Worm (Caenorhabditis elegans) whole organism, L3 larva: ENCODE results near the gene rpl-10.

ENCODE experiments used
- R02D3.7 ChIP-seq: fragments of 150-350 bp; optimal IDR thresholded peaks from 2 replicates; lab custom pipeline; 2014; ENCODE audit warnings: missing biosample characterization, missing genetic modification characterization
- ZK546.5 ChIP-seq: sonication (generic microtip); optimal IDR thresholded peaks from 2 replicates; lab custom pipeline; 2017; ENCODE audit warnings: missing biosample characterization, missing genetic modification characterization
- aly-2 ChIP-seq: fragments of 150-350 bp; optimal IDR thresholded peaks from 2 replicates; lab custom pipeline; 2014; ENCODE audit warnings: missing biosample characterization, missing genetic modification characterization
- ama-1 ChIP-seq: fragments of 150-350 bp; optimal IDR thresholded peaks from 2 replicates; lab custom pipeline; 2018
- ceh-16 ChIP-seq: sonication (generic microtip); optimal IDR thresholded peaks from 2 replicates; lab custom pipeline; 2017; ENCODE audit warnings: missing biosample characterization, missing genetic modification characterization
- ceh-28 ChIP-seq: fragments of 150-350 bp; optimal IDR thresholded peaks from 2 replicates; lab custom pipeline; 2014; ENCODE audit warnings: missing biosample characterization, missing genetic modification reagents, missing genetic modification characterization
- ceh-82 ChIP-seq: fragments of 150-350 bp; optimal IDR thresholded peaks from 2 replicates; lab custom pipeline; 2014; ENCODE audit warnings: missing biosample characterization, missing genetic modification characterization
- egl-27 ChIP-seq: sonication (generic microtip); optimal IDR thresholded peaks from 4 replicates; lab custom pipeline; 2017; ENCODE audit warnings: missing biosample characterization, missing genetic modification reagents, missing genetic modification characterization
- egl-5 ChIP-seq: fragments of 150-350 bp; optimal IDR thresholded peaks from 2 replicates; lab custom pipeline; 2017; ENCODE audit warnings: missing biosample characterization, missing genetic modification reagents, missing genetic modification characterization, inconsistent platforms
- elt-1 ChIP-seq: fragments of 150-350 bp; optimal IDR thresholded peaks from 2 replicates; lab custom pipeline; 2014; ENCODE audit warnings: missing biosample characterization, missing genetic modification characterization
- elt-2 ChIP-seq: sonication (generic microtip); optimal IDR thresholded peaks from 2 replicates; lab custom pipeline; 2016; ENCODE audit warnings: missing genetic modification reagents, mild to moderate bottlenecking, missing genetic modification characterization, missing compliant biosample characterization
- elt-3 ChIP-seq, 3 experiments: fragments of 150-350 bp in 1 of 3; sonication (generic microtip) in 2 of 3; optimal IDR thresholded peaks; 2 replicates in 2 of 3; 4 replicates in 1 of 3; lab custom pipeline; 2014 to 2017; ENCODE audit warnings: missing biosample characterization in 3 of 3, missing genetic modification characterization in 3 of 3
- eor-1 ChIP-seq, 2 experiments: fragments of 150-350 bp; optimal IDR thresholded peaks; 2 replicates each; lab custom pipeline; 2014 to 2018; ENCODE audit warnings: missing biosample characterization in 2 of 2, missing genetic modification characterization in 2 of 2
- fkh-10 ChIP-seq: sonication (generic microtip); optimal IDR thresholded peaks from 2 replicates; lab custom pipeline; 2017; ENCODE audit warnings: missing biosample characterization, missing genetic modification reagents, missing genetic modification characterization
- fos-1 ChIP-seq: fragments of 150-350 bp; optimal IDR thresholded peaks from 2 replicates; lab custom pipeline; 2014; ENCODE audit warnings: missing biosample characterization, missing genetic modification characterization
- hmg-11 ChIP-seq: sonication (generic microtip); optimal IDR thresholded peaks from 2 replicates; lab custom pipeline; 2016; ENCODE audit warnings: missing genetic modification characterization, missing compliant biosample characterization
- jun-1 ChIP-seq: fragments of 150-350 bp; optimal IDR thresholded peaks from 2 replicates; lab custom pipeline; 2014; ENCODE audit warnings: missing biosample characterization, missing genetic modification reagents, missing genetic modification characterization
- lin-15B ChIP-seq: fragments of 150-350 bp; optimal IDR thresholded peaks from 2 replicates; lab custom pipeline; 2014; ENCODE audit warnings: missing biosample characterization, missing genetic modification characterization
- lin-39 ChIP-seq: fragments of 150-350 bp; optimal IDR thresholded peaks from 2 replicates; lab custom pipeline; 2018; ENCODE audit warnings: missing biosample characterization, missing genetic modification reagents, missing genetic modification characterization
- lsy-12 ChIP-seq: sonication (generic microtip); optimal IDR thresholded peaks from 2 replicates; lab custom pipeline; 2016; ENCODE audit warnings: mild to moderate bottlenecking, missing genetic modification characterization, missing compliant biosample characterization
- mdl-1 ChIP-seq: fragments of 150-350 bp; optimal IDR thresholded peaks from 2 replicates; lab custom pipeline; 2014; ENCODE audit warnings: missing biosample characterization, missing genetic modification characterization
- mml-1 ChIP-seq: fragments of 150-350 bp; sonication (generic microtip); optimal IDR thresholded peaks from 3 replicates; lab custom pipeline; 2014; ENCODE audit warnings: missing biosample characterization, missing genetic modification characterization
- nfya-1 ChIP-seq: sonication (generic microtip); optimal IDR thresholded peaks from 2 replicates; lab custom pipeline; 2017; ENCODE audit warnings: missing genetic modification characterization, mild to moderate bottlenecking, missing compliant biosample characterization, antibody characterized with exemption, moderate library complexity; ENCODE audit not compliant: insufficient read depth
- nhr-12 ChIP-seq: fragments of 150-350 bp; optimal IDR thresholded peaks from 2 replicates; lab custom pipeline; 2014; ENCODE audit warnings: missing biosample characterization, missing genetic modification characterization
- nhr-237 ChIP-seq: fragments of 150-350 bp; optimal IDR thresholded peaks from 2 replicates; lab custom pipeline; 2014; ENCODE audit warnings: missing biosample characterization, missing genetic modification characterization
- nhr-25 ChIP-seq: sonication (generic microtip); optimal IDR thresholded peaks from 2 replicates; lab custom pipeline; 2017; ENCODE audit warnings: missing biosample characterization, missing genetic modification characterization
- nhr-28 ChIP-seq: fragments of 150-350 bp; optimal IDR thresholded peaks from 2 replicates; lab custom pipeline; 2014; ENCODE audit warnings: missing biosample characterization, missing genetic modification characterization
- nhr-43 ChIP-seq: sonication (generic microtip); optimal IDR thresholded peaks from 2 replicates; lab custom pipeline; 2016; ENCODE audit warnings: mild to moderate bottlenecking, missing genetic modification characterization, missing compliant biosample characterization; ENCODE audit not compliant: poor library complexity, severe bottlenecking
- nhr-67 ChIP-seq: fragments of 150-350 bp; optimal IDR thresholded peaks from 2 replicates; lab custom pipeline; 2014; ENCODE audit warnings: missing biosample characterization, missing genetic modification characterization
- nhr-76 ChIP-seq: fragments of 150-350 bp; sonication (generic microtip); optimal IDR thresholded peaks from 5 replicates; lab custom pipeline; 2014; ENCODE audit warnings: missing biosample characterization, missing genetic modification characterization
- nhr-77 ChIP-seq: fragments of 150-350 bp; optimal IDR thresholded peaks from 2 replicates; lab custom pipeline; 2014; ENCODE audit warnings: missing biosample characterization, missing genetic modification characterization
- sea-2 ChIP-seq: fragments of 150-350 bp; sonication (generic microtip); optimal IDR thresholded peaks from 4 replicates; lab custom pipeline; 2014; ENCODE audit warnings: missing biosample characterization, missing genetic modification reagents, missing genetic modification characterization
- skn-1 ChIP-seq: fragments of 150-350 bp; optimal IDR thresholded peaks from 2 replicates; lab custom pipeline; 2014; ENCODE audit warnings: missing biosample characterization, missing genetic modification characterization
- snpc-4 ChIP-seq: fragments of 150-350 bp; optimal IDR thresholded peaks from 2 replicates; lab custom pipeline; 2014; ENCODE audit warnings: missing biosample characterization, missing genetic modification characterization
- tbx-2 ChIP-seq: sonication (generic microtip); optimal IDR thresholded peaks from 2 replicates; lab custom pipeline; 2016; ENCODE audit warnings: mild to moderate bottlenecking, missing genetic modification characterization, missing compliant biosample characterization
- unc-39 ChIP-seq: sonication (generic microtip); optimal IDR thresholded peaks from 4 replicates; lab custom pipeline; 2017; ENCODE audit warnings: missing biosample characterization, missing genetic modification characterization
- unc-62 ChIP-seq: fragments of 150-350 bp; sonication (generic microtip); optimal IDR thresholded peaks from 4 replicates; lab custom pipeline; 2014; ENCODE audit warnings: missing biosample characterization, missing genetic modification reagents, missing genetic modification characterization
- zag-1 ChIP-seq: fragments of 150-350 bp; optimal IDR thresholded peaks from 2 replicates; lab custom pipeline; 2014; ENCODE audit warnings: missing biosample characterization, missing genetic modification characterization
- ztf-4 ChIP-seq: fragments of 150-350 bp; optimal IDR thresholded peaks from 2 replicates; lab custom pipeline; 2014; ENCODE audit warnings: missing biosample characterization, missing genetic modification characterization

rpl-10 gene

DNA sequence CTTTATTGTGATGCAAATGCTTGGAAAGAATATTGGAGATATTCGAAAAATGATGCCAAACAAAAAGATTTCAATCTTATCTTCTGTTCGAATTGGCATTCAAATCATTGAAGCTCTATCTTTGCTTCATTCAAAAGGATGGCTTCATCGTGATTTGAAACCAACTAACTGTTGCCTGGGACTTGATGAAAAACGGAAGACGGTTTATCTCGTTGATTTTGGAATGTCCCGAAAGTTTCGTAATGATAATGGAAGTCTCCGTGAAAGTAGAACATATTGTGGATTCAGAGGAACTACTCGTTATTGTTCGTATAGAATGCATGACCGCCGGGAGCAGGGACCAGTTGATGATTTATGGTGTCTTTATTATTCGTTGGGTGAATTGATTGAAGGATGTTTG lies 30.5 kb downstream of the rpl-10 start:
- TF ChIP-seq fkh-10: no peak
- TF ChIP-seq mdl-1 (tag; lab: Kevin White, UChicago): no peak
- no peak for TF ChIP-seq nfya-1 (tag; lab: Kevin White, UChicago)
- no peak for TF ChIP-seq unc-39 (tag; lab: Kevin White, UChicago)
- TF ChIP-seq tbx-2 (tag; lab: Kevin White, UChicago): no peak
- no peak for TF ChIP-seq hmg-11 (tag; lab: Kevin White, UChicago)
- no peak for TF ChIP-seq nhr-77 (tag; lab: Kevin White, UChicago)
- no peak for TF ChIP-seq eor-1 (tag; optimal IDR thresholded peaks at IDR 0.05; lab: Kevin White, UChicago)
- no peak for TF ChIP-seq egl-5
- TF ChIP-seq nhr-28 (tag; lab: Kevin White, UChicago): no peak
- TF ChIP-seq sea-2 (GFP tag; lab: Kevin White, UChicago): no peak
- TF ChIP-seq, all 47 proteins: peak for 0

DNA sequence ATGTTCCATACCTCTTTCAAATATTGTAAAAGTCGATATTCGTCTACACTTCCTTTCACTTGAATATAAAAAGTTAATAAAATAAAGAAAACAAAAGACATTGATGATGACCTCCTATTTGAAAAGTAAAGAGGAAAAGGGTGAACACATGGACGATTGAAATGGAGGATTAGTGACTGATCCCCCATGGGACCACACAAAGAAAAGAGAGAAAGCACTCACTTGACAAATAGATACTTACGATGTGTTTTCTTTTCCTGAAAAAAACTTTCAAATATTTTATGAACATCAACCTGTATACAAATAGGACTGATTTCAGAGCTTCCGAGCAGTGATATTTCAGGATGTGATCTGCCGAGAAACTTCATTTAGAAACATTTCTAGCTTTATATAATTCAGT lies 33.4 kb downstream of the rpl-10 start, which contains the start of gene acr-14:
Gene acr-14 (minus strand): TSS at position 101 of the 400 bp plus-strand sequence.
- no peak for TF ChIP-seq aly-2
- TF ChIP-seq nhr-28 (tag; lab: Kevin White, UChicago): no peak
- TF ChIP-seq fos-1 (tag; lab: Kevin White, UChicago): no peak
- TF ChIP-seq nhr-25 (tag; lab: Kevin White, UChicago): no peak
- no peak for TF ChIP-seq mdl-1 (tag; lab: Kevin White, UChicago)
- TF ChIP-seq nhr-77 (tag; lab: Kevin White, UChicago): no peak
- no peak for TF ChIP-seq snpc-4 (tag; lab: Kevin White, UChicago)
- no peak for TF ChIP-seq eor-1 (tag; optimal IDR thresholded peaks at IDR 0.05; lab: Kevin White, UChicago)
- TF ChIP-seq ama-1 (lab: Kevin White, UChicago): no peak
- TF ChIP-seq lin-39 (tag; lab: Kevin White, UChicago): no peak
- no peak for TF ChIP-seq ZK546.5 (tag; lab: Kevin White, UChicago)
- TF ChIP-seq lsy-12: no peak
- TF ChIP-seq, all 47 proteins: peak for 0

DNA sequence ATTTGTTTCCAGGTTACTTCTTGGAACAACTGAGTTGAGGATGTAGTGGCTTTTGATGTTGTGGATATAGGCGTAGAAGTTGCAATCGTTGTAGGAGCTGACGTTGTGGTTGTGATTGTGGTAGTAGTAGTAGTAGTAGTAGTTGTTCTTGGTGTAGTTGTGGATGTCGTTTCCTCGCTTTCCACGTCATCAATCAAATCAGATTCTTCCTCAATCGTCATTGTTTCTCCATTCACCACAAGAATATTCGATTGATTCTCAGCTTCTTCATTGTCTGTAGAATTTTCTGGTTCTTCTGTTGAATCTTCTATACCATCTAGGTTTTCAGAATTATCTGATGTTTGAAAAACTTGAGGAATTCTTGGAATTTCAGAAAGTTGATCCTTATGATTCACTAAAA lies 34.9 kb downstream of the rpl-10 start:
- no peak for TF ChIP-seq ceh-28 (tag; lab: Kevin White, UChicago)
- no peak for TF ChIP-seq elt-1 (tag; lab: Kevin White, UChicago)
- TF ChIP-seq nfya-1 (tag; lab: Kevin White, UChicago): no peak
- no peak for TF ChIP-seq mml-1 (tag; lab: Kevin White, UChicago)

DNA sequence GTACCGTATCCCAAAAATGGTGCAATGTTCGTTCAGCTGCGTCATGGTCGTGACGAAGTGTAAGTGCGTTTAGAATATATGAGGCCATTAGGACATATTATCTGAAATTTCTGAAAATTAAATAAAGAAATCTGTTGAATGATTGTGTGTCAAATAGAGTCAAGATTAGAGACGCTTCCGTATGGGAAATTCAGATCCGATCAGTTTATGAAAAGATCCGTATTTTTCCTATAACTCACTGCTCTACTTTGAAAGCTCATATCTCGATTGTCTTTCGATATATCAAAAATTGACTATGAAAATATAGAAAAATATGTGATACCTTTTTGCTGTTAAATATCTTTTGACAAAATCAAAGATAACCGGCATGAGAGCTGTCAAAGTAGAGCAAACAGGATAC lies 36.6 kb downstream of the rpl-10 start, which contains the start of gene T05C12.4:
Gene T05C12.4 (minus strand): TSS at position 101 of the 400 bp plus-strand sequence.
- TF ChIP-seq mdl-1 (tag; lab: Kevin White, UChicago) (no peak), lin-39 (tag; lab: Kevin White, UChicago) (no peak), snpc-4 (tag; lab: Kevin White, UChicago) (no peak), tbx-2 (tag; lab: Kevin White, UChicago) (no peak), skn-1 (tag; lab: Kevin White, UChicago) (no peak), nhr-43 (tag; lab: Kevin White, UChicago) (no peak), egl-27 (tag; lab: Kevin White, UChicago) (no peak)

DNA sequence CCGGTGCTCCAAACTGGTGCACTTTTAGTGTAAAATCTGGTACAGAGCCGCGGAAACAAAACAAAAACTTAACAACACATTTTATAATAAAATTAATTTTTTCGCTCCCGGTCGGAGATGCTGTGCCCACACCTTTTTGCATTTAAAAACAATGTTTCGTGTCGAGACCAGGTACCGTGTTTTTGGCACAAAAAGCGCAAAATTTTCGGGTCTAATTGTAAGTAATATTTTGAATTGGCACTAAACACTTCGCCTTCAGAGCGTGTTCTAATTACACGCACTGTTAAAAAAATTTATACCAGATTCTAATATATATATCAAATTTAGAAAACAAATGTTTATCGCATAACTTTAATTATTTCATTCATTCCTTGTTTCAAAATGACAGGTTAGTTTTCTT lies 37.8 kb downstream of the rpl-10 start, which contains the start of gene dylt-3:
Gene dylt-3 (plus strand): TSS at position 301 of the 400 bp plus-strand sequence.
- TF ChIP-seq R02D3.7: no peak
- no peak for TF ChIP-seq eor-1 (tag; optimal IDR thresholded peaks at IDR 0.05; lab: Kevin White, UChicago)
- no peak for TF ChIP-seq zag-1 (tag; lab: Kevin White, UChicago)
- no peak for TF ChIP-seq elt-2
- TF ChIP-seq snpc-4 (tag; lab: Kevin White, UChicago): no peak
- no peak for TF ChIP-seq egl-5
- no peak for TF ChIP-seq nhr-76 (tag; lab: Kevin White, UChicago)
- no peak for TF ChIP-seq ZK546.5 (tag; lab: Kevin White, UChicago)
- no peak for TF ChIP-seq nfya-1 (tag; lab: Kevin White, UChicago)
- TF ChIP-seq tbx-2 (tag; lab: Kevin White, UChicago): no peak
- TF ChIP-seq nhr-67 (tag; lab: Kevin White, UChicago): no peak
- TF ChIP-seq, all 47 proteins: peak for 0

DNA sequence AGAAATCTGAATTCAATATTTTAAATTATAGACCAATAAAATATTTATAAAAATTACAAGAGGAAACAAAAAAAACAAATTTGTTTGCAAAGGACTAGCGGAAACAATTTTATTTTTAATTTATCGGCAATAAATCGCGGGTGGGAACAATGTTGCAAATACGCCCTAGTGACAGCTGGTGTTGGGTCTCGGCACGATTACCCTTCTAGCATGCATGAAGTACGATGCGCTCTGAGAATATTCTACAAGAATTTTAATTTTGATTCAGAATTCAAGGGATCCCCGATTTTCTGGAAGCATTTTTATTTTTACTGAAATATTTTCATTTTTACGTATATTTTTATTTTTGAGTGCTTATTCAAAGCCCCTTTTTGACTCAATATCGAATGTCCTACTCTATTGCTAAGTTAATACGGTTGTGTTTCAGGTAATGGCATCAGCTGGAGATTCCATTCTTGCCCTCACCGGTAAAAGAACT lies 41.4 kb downstream of the rpl-10 start, which contains the start of the genes mig-5 and cct-1:
Gene mig-5 (minus strand): TSS at position 8 of the 478 bp plus-strand sequence.
Gene cct-1 (plus strand): TSS at position 428 of the 478 bp plus-strand sequence.
- TF ChIP-seq jun-1 (tag; lab: Kevin White, UChicago) (peak; percentile 95), egl-27 (tag; lab: Kevin White, UChicago) (peak; percentile 29), ZK546.5 (tag; lab: Kevin White, UChicago) (peak; percentile 52), ceh-82 (tag; lab: Kevin White, UChicago) (peak; percentile 96), nhr-25 (tag; lab: Kevin White, UChicago) (peak; percentile 94), unc-62 (peak; percentile 86), nhr-76 (tag; lab: Kevin White, UChicago) (peak; percentile 35), unc-39 (tag; lab: Kevin White, UChicago) (no peak), ama-1 (lab: Kevin White, UChicago) (peak; percentile 77), elt-1 (tag; lab: Kevin White, UChicago) (peak; percentile 86), nhr-12 (no peak), elt-2 (peak; percentile 80), ztf-4 (tag; lab: Kevin White, UChicago) (no peak), elt-3 (tag; optimal IDR thresholded peaks at IDR 0.05; lab: Kevin White, UChicago) (peak in 2 of 3 experiments; percentile 20 to 79), hmg-11 (tag; lab: Kevin White, UChicago) (peak; percentile 96), sea-2 (GFP tag; lab: Kevin White, UChicago) (no peak), ceh-16 (tag; lab: Kevin White, UChicago) (peak; percentile 48), nhr-237 (tag; lab: Kevin White, UChicago) (no peak), snpc-4 (tag; lab: Kevin White, UChicago) (peak; percentile 86), lin-15B (tag; lab: Kevin White, UChicago) (peak; percentile 99), nhr-28 (tag; lab: Kevin White, UChicago) (peak; percentile 62)
